Fruit fly (Drosophila melanogaster): ENCODE measurements around the gene CG34448.

Gene CG34448

DNA sequence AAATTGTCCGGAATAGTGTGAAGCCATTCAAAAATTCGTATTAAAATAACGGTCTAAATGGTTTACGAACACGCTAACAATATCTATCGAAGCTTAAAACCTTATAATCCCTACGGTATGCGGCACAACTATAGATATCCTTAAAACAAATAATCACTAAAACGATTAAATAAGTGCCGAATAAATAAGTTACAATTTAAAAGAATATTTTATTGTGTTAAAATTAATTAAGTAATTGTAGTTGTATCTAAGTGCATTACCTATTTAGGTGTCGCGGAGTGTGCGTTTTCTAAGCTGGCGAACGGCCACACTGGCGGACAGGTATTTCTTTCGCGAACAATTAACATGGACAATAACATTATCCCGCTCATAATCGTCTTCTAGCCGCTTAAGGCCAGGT lies 37.0 kb downstream of the CG34448 start, which contains the start of gene Eogt (continued):
- TF ChIP-seq slp2 (GFP tag; optimal IDR thresholded peaks at IDR 0.05): peak; percentile 63
- peak in 1 of 2 experiments; percentile 72 for TF ChIP-seq Eip74EF (GFP tag; optimal IDR thresholded peaks at IDR 0.05)
- TF ChIP-seq CG11093 (GFP tag; IDR thresholded peaks at IDR 0.05): peak; percentile 96
- TF ChIP-seq Adf1 (GFP tag; IDR thresholded peaks at IDR 0.05): peak; percentile 77
- TF ChIP-seq kah (GFP tag; optimal IDR thresholded peaks at IDR 0.05): peak; percentile 66
- peak; percentile 97 for TF ChIP-seq CG32532 (GFP tag; IDR thresholded peaks at IDR 0.05)
- peak; percentile 94 for TF ChIP-seq seq (GFP tag; IDR thresholded peaks at IDR 0.05)
- TF ChIP-seq CG2678 (tag; optimal IDR thresholded peaks at IDR 0.05): peak; percentile 92
- peak; percentile 96 for TF ChIP-seq sisA (GFP tag; IDR thresholded peaks at IDR 0.05)
- TF ChIP-seq CG17359 (tag; optimal IDR thresholded peaks at IDR 0.05): peak; percentile 88
- TF ChIP-seq Trl (optimal IDR thresholded peaks at IDR 0.05): no peak
- TF ChIP-seq Trl (GFP tag; optimal IDR thresholded peaks at IDR 0.05): peak; percentile 59
- TF ChIP-seq CG7928 (GFP tag; optimal IDR thresholded peaks at IDR 0.05): peak; percentile 59
- TF ChIP-seq CG2116 (GFP tag; optimal IDR thresholded peaks at IDR 0.05): peak; percentile 77
- peak; percentile 47 for TF ChIP-seq Jarid2 (GFP tag; optimal IDR thresholded peaks at IDR 0.05)
- peak; percentile 20 for TF ChIP-seq repo (GFP tag; optimal IDR thresholded peaks at IDR 0.05)
- peak; percentile 90 for TF ChIP-seq CG10462 (GFP tag; optimal IDR thresholded peaks at IDR 0.05)
- peak; percentile 23 for TF ChIP-seq CG12236 (GFP tag; optimal IDR thresholded peaks at IDR 0.05)
- TF ChIP-seq CG10209 (GFP tag; optimal IDR thresholded peaks at IDR 0.05): peak; percentile 94
- TF ChIP-seq NfI (GFP tag; optimal IDR thresholded peaks at IDR 0.05): peak; percentile 91
- TF ChIP-seq Ravus (GFP tag; IDR thresholded peaks at IDR 0.05): peak; percentile 85
- TF ChIP-seq croc (GFP tag; conservative IDR thresholded peaks at IDR 0.05): peak; percentile 97
- TF ChIP-seq Doc3 (GFP tag; IDR thresholded peaks at IDR 0.05; ENCODE audit: partially characterized antibody): no peak
- peak; percentile 84 for TF ChIP-seq CG3281 (GFP tag; optimal IDR thresholded peaks at IDR 0.05)
- TF ChIP-seq mld (GFP tag; IDR thresholded peaks at IDR 0.05; ENCODE audit: partially characterized antibody): no peak
- peak; percentile 61 for TF ChIP-seq CG5180 (GFP tag; optimal IDR thresholded peaks at IDR 0.05)
- no peak for TF ChIP-seq pfk (GFP tag; optimal IDR thresholded peaks at IDR 0.05)
- TF ChIP-seq CHES-1-like (GFP tag; optimal IDR thresholded peaks at IDR 0.05): peak; percentile 37
- TF ChIP-seq ash1 (GFP tag; optimal IDR thresholded peaks at IDR 0.05): no peak
- no peak for TF ChIP-seq CG34224 (GFP tag; IDR thresholded peaks at IDR 0.05; ENCODE audit: partially characterized antibody)
- TF ChIP-seq klu (GFP tag; IDR thresholded peaks at IDR 0.05): peak; percentile 90
- peak; percentile 45 for TF ChIP-seq Ets97D (GFP tag; optimal IDR thresholded peaks at IDR 0.05)
- TF ChIP-seq sr (GFP tag; IDR thresholded peaks at IDR 0.05): peak; percentile 82; the same call in 2 of the 3 replicates
- TF ChIP-seq CG15696 (tag; optimal IDR thresholded peaks at IDR 0.05): peak; percentile 92
- TF ChIP-seq CG3838 (GFP tag; optimal IDR thresholded peaks at IDR 0.05): peak; percentile 74
- peak; percentile 94 for TF ChIP-seq CG8388 (GFP tag; optimal IDR thresholded peaks at IDR 0.05)
- TF ChIP-seq amos (GFP tag; IDR thresholded peaks at IDR 0.05; ENCODE audit: partially characterized antibody): no peak
- TF ChIP-seq ranshi (GFP tag; IDR thresholded peaks at IDR 0.05): peak; percentile 97
- peak; percentile 93 for TF ChIP-seq Oli (tag; optimal IDR thresholded peaks at IDR 0.05)
- peak; percentile 60 for TF ChIP-seq CG15073 (GFP tag; optimal IDR thresholded peaks at IDR 0.05)
- peak; percentile 98 for TF ChIP-seq chm (GFP tag; IDR thresholded peaks at IDR 0.05)
- peak; percentile 51 for TF ChIP-seq CG6854 (GFP tag; optimal IDR thresholded peaks at IDR 0.05)
- TF ChIP-seq pros (GFP tag; optimal IDR thresholded peaks at IDR 0.05): no peak
- TF ChIP-seq CG17186 (GFP tag; optimal IDR thresholded peaks at IDR 0.05): peak; percentile 64
- TF ChIP-seq h (optimal IDR thresholded peaks at IDR 0.05): no peak
- peak; percentile 40 for TF ChIP-seq Hey (tag; optimal IDR thresholded peaks at IDR 0.05)
- peak; percentile 25; the same call in 1 of the 3 replicates for TF ChIP-seq knrl (GFP tag; IDR thresholded peaks at IDR 0.05; ENCODE audit: partially characterized antibody)
- peak; percentile 78 for TF ChIP-seq CG15011 (GFP tag; optimal IDR thresholded peaks at IDR 0.05)
- no peak for TF ChIP-seq Lpt (GFP tag; optimal IDR thresholded peaks at IDR 0.05)
- peak; percentile 71 for TF ChIP-seq Mad (GFP tag; optimal IDR thresholded peaks at IDR 0.05)
- TF ChIP-seq CG4404 (GFP tag; IDR thresholded peaks at IDR 0.05): peak; percentile 96
